Fruit fly (Drosophila melanogaster) whole organism: ENCODE results near the gene Jig.
A peak's percentile ranks its signal among the peaks of the same experiment; 100 is the strongest.

ENCODE experiments used
- CG8478 ChIP-seq: fragments of >200 bp; optimal IDR thresholded peaks from 2 replicates; lab custom pipeline; 2018; ENCODE audit warnings: inconsistent platforms
- Dll ChIP-seq: fragments of >200 bp; optimal IDR thresholded peaks from 2 replicates; lab custom pipeline; 2017
- EcR ChIP-seq, 2 experiments: fragments of >200 bp; optimal IDR thresholded peaks; 2 replicates each; lab custom pipeline; 2017; ENCODE audit warnings: missing biosample characterization in 2 of 2, missing genetic modification characterization in 2 of 2, missing genetic modification reagents in 2 of 2
- pan ChIP-seq: fragments of >200 bp; optimal IDR thresholded peaks from 2 replicates; lab custom pipeline; 2017
- psq ChIP-seq: fragments of >200 bp; optimal IDR thresholded peaks from 2 replicates; lab custom pipeline; 2017
- usp ChIP-seq: fragments of >200 bp; optimal IDR thresholded peaks from 2 replicates; lab custom pipeline; 2017; ENCODE audit warnings: missing biosample characterization, missing genetic modification characterization, mixed read lengths

Jig gene

DNA sequence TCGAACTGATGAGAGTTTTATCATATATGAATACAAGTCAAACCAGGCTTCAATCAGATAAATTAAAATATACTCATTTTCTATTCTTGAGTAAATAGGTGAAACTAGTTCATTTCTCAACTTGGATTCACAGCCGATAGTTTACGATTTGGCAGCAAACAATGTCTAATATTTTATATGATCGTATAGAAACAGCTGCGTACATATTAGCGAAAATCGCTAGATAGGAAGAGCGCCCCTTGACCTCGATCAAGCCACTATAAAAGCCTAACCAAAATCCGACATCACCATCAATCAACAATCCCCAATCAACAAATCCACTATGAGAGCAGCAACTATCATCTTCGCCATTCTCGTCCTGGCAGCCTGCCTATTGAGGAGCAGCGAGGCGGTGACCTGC is 1.3 kb downstream of the Jig start, which contains the start of gene CG14851:
CG14851 (plus strand) TSS at position 301 of the 400 bp plus-strand sequence.
- no peak for TF ChIP-seq Dll
- no peak for TF ChIP-seq CG8478 (lab: Kevin White, UChicago)
- TF ChIP-seq usp (GFP tag; lab: Kevin White, UChicago) = no peak
- no peak for TF ChIP-seq psq (lab: Kevin White, UChicago)
- no peak for TF ChIP-seq EcR (GFP tag; optimal IDR thresholded peaks at IDR 0.05; lab: Kevin White, UChicago)
- TF ChIP-seq pan (lab: Kevin White, UChicago) = no peak

DNA sequence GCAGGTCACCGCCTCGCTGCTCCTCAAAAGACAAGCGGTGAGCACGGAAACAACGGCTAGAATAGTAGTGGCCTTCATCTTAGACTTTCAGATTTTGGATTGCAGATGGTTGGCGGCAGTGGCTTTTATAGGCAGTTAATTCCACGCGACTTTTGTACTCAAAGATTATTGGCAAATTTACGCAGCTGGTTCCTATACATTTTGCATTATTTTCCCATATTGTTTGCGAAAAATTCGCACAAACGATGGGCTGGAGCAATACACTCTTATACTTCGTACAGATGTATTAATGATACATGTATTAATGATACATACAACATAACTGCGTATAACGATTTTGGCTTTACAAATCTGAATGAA is 4.0 kb downstream of the Jig start, which contains the start of gene CG8087:
CG8087 (minus strand) TSS at position 101 of the 360 bp plus-strand sequence.
- no peak for TF ChIP-seq pan (lab: Kevin White, UChicago)
- no peak for TF ChIP-seq usp (GFP tag; lab: Kevin White, UChicago)
- no peak for TF ChIP-seq CG8478 (lab: Kevin White, UChicago)
- no peak for TF ChIP-seq psq (lab: Kevin White, UChicago)
- no peak for TF ChIP-seq EcR (GFP tag; optimal IDR thresholded peaks at IDR 0.05; lab: Kevin White, UChicago)

DNA sequence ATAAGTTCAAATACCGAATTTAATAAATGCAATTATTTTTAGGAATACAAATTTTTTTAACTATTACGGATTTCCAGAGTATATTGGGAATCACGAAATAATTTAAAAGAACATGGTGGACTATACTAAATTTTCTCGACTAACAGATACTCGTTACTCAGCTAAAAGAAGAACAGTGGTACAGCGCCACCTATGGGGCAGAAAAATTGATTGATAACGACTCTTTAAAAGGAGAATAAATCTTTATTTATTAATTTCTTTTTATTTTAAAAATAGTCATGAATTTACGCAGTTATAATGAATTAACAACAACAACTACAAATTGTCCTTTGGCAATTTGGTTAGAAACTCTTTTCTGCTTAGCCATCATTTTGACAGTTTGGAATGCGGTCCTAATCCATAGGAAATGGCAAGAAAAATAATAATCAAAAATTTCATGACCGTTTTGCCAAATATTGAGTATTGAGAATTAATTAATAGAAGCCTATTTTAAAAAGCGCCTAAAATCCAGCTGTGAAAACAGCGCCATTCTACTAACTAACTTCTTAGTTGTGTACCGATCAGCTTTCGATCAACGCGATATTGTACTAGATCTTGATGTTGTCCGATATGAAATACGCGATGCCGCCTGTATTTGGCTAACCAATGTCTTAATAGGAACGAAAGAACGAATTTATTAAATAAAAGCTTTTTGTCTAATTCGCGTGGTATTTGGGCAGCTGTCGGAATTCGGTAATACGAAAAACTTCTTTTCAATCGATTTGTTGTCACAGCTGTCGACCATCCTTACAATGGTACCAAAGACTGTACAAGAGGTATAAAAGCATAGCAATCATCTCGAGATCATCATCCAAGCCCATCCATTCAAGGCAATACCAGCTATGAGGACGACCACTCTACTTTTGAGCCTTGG is 4.6 kb downstream of the Jig start, which contains the start of gene CG14852:
CG14852 (plus strand) TSS at position 863 of the 913 bp plus-strand sequence.
- TF ChIP-seq usp (GFP tag; lab: Kevin White, UChicago) (no peak), EcR (GFP tag; optimal IDR thresholded peaks at IDR 0.05; lab: Kevin White, UChicago) (no peak), CG8478 (lab: Kevin White, UChicago) (no peak), Dll (no peak), pan (lab: Kevin White, UChicago) (no peak), psq (lab: Kevin White, UChicago) (no peak)

DNA sequence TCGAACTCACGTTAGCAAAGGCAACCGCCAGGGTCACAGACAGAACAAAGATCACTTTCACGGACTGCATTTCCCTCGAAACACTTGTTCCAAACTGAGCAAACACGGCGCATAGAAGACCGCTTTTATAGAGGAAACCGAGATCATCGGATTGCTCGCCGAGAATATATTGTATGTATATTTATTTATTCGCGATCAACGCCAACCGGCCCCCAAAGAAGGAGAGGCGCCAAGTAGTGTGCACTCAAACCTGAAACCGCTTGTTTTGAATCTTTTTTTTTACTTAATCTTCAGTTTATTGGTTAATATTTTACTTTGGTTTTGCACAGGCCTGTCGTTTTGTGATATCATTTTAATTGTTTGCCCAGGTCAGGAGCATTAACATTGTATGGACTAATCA is 6.6 kb downstream of the Jig start, which contains the start of gene CG31313:
CG31313 (minus strand) TSS at position 101 of the 400 bp plus-strand sequence.
- no peak for TF ChIP-seq EcR (GFP tag; optimal IDR thresholded peaks at IDR 0.05; lab: Kevin White, UChicago)
- no peak for TF ChIP-seq CG8478 (lab: Kevin White, UChicago)
- no peak for TF ChIP-seq Dll
- no peak for TF ChIP-seq pan (lab: Kevin White, UChicago)
- no peak for TF ChIP-seq usp (GFP tag; lab: Kevin White, UChicago)
- no peak for TF ChIP-seq psq (lab: Kevin White, UChicago)

DNA sequence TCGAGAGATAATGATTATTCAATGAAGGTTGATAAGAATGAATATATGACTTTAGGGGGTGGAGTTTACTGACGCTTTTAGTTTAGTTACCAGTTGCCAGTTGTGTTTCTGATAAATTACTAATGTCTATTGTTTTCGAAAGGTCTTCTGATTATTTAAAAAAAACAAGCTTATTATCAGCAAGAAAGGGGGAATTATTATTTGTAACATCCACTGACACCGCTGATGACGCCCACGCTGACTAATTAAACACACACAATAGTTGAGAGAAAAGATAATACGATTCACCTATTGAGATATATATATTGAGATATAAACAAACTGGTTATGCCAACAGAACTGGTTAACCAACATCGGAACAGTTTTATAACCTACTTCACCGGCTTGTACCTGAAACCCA is 7.1 kb downstream of the Jig start:
- TF ChIP-seq usp (GFP tag; lab: Kevin White, UChicago) = no peak
- no peak for TF ChIP-seq pan (lab: Kevin White, UChicago)
- TF ChIP-seq Dll = no peak
- no peak for TF ChIP-seq EcR (GFP tag; optimal IDR thresholded peaks at IDR 0.05; lab: Kevin White, UChicago)
- TF ChIP-seq psq (lab: Kevin White, UChicago) = no peak
- TF ChIP-seq CG8478 (lab: Kevin White, UChicago) = no peak

DNA sequence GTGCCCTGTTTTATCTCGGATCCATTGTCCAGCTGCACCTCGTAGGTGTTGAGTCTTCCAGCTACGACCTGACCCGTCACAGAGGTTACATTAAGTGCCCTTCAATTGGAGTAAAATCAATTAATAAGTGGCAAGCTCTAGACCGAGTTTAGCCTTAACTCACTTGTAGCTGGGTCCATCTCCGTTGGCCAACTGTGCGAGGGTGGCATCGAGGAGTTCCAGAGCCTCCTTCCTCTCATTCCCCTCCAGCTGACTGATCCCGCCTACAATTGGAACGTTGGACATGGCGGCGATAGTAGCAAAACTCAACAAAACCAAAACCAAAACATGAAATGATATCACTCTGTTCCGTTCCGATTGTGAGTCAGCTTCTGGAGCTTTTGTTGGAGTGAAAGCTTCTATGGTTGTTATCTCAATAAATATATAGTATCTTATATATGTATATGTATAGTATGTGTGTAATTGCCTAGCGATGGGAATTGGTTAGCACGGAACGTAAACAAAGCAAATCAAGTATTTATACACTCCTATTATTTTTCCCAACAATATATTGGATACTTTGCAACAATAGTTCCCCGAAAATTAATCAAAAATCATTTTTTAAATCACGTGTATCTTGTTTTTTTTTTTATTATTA is 7.9 kb downstream of the Jig start, which contains the start of gene CG8066:
CG8066 (minus strand) TSS at position 347 of the 637 bp plus-strand sequence.
- TF ChIP-seq Dll (no peak), pan (lab: Kevin White, UChicago) (no peak)

DNA sequence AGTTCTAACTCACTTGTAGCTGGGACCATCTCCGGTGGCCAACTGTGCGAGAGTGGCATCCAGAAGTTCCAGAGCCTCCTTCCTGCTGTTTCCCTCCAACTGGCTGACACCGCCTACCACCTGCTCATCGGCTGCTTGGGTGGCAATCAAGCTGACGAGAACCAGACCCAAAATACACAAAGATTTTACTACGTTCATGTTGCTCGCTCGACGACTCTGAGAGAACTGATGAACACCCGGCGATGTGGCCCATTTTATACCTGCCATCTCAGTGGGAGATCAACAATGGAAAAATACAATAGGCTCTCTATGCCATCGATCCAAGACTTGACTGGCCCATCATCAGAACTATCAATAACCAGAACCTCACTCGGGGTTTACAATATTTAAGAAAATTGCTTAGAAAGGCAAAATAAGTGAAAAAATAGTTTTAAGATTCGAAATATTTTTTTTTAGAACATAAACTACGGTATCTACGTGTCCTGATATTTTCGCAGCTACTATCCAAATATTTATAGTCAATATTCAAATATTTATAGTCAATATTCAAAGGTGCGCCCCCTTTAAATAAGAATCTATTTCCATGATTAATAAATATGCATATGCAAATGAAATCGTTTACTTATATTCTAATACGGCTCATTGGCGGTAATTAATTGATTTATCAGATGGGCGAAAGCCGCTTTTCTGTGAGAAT is 8.8 kb downstream of the Jig start, which contains the start of gene Cys:
Cys (minus strand) TSS at position 234 of the 697 bp plus-strand sequence.
- no peak for TF ChIP-seq pan (lab: Kevin White, UChicago)
- TF ChIP-seq psq (lab: Kevin White, UChicago) = no peak
- TF ChIP-seq usp (GFP tag; lab: Kevin White, UChicago) = no peak
- no peak for TF ChIP-seq CG8478 (lab: Kevin White, UChicago)
- TF ChIP-seq Dll = no peak
- no peak for TF ChIP-seq EcR (GFP tag; optimal IDR thresholded peaks at IDR 0.05; lab: Kevin White, UChicago)

DNA sequence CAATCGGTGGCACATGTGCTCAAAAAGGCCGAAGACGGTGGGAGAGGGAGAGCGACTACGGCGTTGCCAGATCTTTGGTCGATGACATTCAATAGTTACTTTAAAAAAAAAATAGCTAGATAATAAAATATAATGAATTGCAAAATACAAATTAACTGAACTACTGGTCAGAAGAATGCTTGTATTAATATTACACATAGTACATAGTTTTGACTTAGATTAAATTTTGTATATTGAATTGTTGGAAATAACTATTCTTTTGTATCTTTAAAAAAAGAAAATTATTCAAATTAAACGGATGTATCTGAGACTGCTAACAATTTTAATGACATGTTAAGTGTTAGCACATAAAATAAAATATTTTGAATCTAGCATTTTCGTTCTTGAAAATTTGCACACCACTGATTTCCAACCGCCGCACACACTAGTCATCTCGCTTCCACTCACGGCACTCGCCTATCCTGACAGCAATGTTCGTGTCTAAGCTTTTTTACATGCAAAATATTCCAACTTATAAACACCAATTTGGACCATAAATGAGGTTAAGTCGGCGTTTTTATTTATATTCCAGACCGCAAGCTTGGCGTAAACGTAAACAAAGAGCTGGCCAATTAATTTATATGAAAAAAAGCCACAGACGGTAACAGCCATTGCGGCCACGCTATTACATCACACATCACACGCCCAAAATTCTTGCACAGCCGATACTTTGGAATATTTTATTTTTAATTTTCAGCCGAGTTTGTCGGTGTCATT is 14.4 kb downstream of the Jig start:
- no peak for TF ChIP-seq psq (lab: Kevin White, UChicago)
- TF ChIP-seq CG8478 (lab: Kevin White, UChicago) = peak; percentile 23

DNA sequence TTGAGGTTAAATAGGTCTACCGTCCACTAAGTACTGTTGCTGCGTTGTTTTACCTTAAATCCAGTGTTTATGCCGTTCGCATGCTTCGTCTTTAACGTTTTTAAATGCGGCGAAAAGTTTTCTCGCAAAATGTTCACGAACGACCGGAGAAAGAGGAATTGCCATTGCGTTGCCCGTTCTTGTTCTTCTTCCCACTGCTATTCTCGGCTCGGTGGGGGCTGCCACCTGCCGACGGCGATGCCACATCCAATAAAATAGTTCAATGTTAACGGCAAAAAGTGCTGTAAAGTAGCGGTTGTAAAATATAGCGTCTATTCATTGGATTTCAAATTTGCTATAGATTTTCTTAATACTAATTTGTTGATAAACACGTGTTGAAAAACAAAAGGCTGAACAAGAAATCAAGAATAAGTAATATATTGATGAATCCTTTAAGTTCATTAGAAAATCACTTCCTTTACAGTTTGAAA is 15.0 kb downstream of the Jig start, which contains the start of gene CG7987:
CG7987 (minus strand) TSS at position 170 of the 470 bp plus-strand sequence.
- TF ChIP-seq psq (lab: Kevin White, UChicago) (peak; percentile 20), EcR (GFP tag; optimal IDR thresholded peaks at IDR 0.05; lab: Kevin White, UChicago) (no peak), CG8478 (lab: Kevin White, UChicago) (no peak), Dll (no peak)

DNA sequence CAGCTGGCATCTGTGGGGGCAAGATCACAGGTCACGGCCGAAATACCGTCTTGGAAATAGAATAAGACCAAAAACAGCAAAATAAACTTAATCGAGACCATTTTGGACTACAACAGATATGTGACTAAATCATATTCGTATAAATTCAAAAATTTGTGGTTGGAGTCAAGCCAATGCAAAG is 15.7 kb downstream of the Jig start, which contains the start of gene CG44094:
CG44094 (minus strand) TSS at position 101 of the 181 bp plus-strand sequence.
- no peak for TF ChIP-seq psq (lab: Kevin White, UChicago)
- TF ChIP-seq pan (lab: Kevin White, UChicago) = no peak
- no peak for TF ChIP-seq EcR (GFP tag; optimal IDR thresholded peaks at IDR 0.05; lab: Kevin White, UChicago)
- no peak for TF ChIP-seq usp (GFP tag; lab: Kevin White, UChicago)
- TF ChIP-seq CG8478 (lab: Kevin White, UChicago) = no peak
- TF ChIP-seq Dll = no peak
